Fruit fly (Drosophila melanogaster): ENCODE measurements around the gene CG31524.

Gene CG31524

dm6 chr3R:30472331-30472730 is 41.8 kb downstream of the CG31524 start:
- no peak for TF ChIP-seq Hr78 (GFP tag; optimal IDR thresholded peaks at IDR 0.05)
- no peak for TF ChIP-seq Myc (optimal IDR thresholded peaks at IDR 0.05)
- TF ChIP-seq tai (GFP tag; optimal IDR thresholded peaks at IDR 0.05), result no peak
- TF ChIP-seq rgr (GFP tag; optimal IDR thresholded peaks at IDR 0.05), result no peak
- TF ChIP-seq Hr83 (GFP tag; optimal IDR thresholded peaks at IDR 0.05; ENCODE audit: poor library complexity, severe bottlenecking), result no peak
- TF ChIP-seq psq (GFP tag; optimal IDR thresholded peaks at IDR 0.05), result no peak
- TF ChIP-seq lola (GFP tag; optimal IDR thresholded peaks at IDR 0.05), result no peak
- no peak for TF ChIP-seq Hnf4 (GFP tag; optimal IDR thresholded peaks at IDR 0.05)
- TF ChIP-seq N (GFP tag; optimal IDR thresholded peaks at IDR 0.05), result no peak
- no peak for TF ChIP-seq ey (GFP tag; optimal IDR thresholded peaks at IDR 0.05)
- TF ChIP-seq pan (optimal IDR thresholded peaks at IDR 0.05), result no peak
- no peak for TF ChIP-seq Sp1 (GFP tag; optimal IDR thresholded peaks at IDR 0.05)
- TF ChIP-seq Jra (GFP tag; optimal IDR thresholded peaks at IDR 0.05), result no peak
- no peak for TF ChIP-seq fru (GFP tag; optimal IDR thresholded peaks at IDR 0.05)
- TF ChIP-seq CG32264 (GFP tag; optimal IDR thresholded peaks at IDR 0.05), result no peak
- TF ChIP-seq Rel (GFP tag; optimal IDR thresholded peaks at IDR 0.05), result no peak
- no peak for TF ChIP-seq Rel (tag; optimal IDR thresholded peaks at IDR 0.05)
- TF ChIP-seq Mio (GFP tag; optimal IDR thresholded peaks at IDR 0.05), result no peak
- TF ChIP-seq CG9705 (GFP tag; optimal IDR thresholded peaks at IDR 0.05), result no peak
- TF ChIP-seq Abd-B (GFP tag; optimal IDR thresholded peaks at IDR 0.05), result no peak

DNA sequence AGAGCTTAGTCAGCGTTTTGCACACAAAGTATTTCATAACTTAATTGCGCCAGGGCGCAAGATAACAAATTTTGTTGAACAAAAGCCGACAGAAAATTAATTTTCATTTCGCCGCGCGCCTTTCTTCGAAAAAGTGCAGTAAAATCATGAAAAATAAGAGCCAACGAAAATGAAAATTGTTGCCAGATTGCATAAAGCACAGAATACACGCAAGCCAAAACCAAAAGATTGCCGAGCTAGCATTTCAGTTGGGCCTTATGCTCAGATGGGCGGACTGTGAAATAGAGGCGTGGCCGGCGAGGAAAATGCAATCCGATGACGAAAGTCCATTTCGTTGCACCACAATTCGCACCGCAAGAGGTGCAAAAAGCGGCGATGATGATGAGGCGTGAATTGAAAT is 43.5 kb downstream of the CG31524 start:
- no peak for TF ChIP-seq Hr83 (GFP tag; optimal IDR thresholded peaks at IDR 0.05; ENCODE audit: poor library complexity, severe bottlenecking)

dm6 chr3R:30467062-30467461 is 47.1 kb downstream of the CG31524 start:
- TF ChIP-seq Myc (optimal IDR thresholded peaks at IDR 0.05) (peak; percentile 39), CG32264 (GFP tag; optimal IDR thresholded peaks at IDR 0.05) (no peak), Vsx2 (GFP tag; optimal IDR thresholded peaks at IDR 0.05; ENCODE audit: partially characterized antibody) (peak; percentile 49)

dm6 chr3R:30466515-30466914 is 47.6 kb downstream of the CG31524 start:
- TF ChIP-seq brk (GFP tag; optimal IDR thresholded peaks at IDR 0.05), result no peak
- TF ChIP-seq Dif (GFP tag; optimal IDR thresholded peaks at IDR 0.05; ENCODE audit: partially characterized antibody), result no peak
- no peak for TF ChIP-seq dsf (GFP tag; optimal IDR thresholded peaks at IDR 0.05; ENCODE audit: borderline replicate concordance)
- no peak for TF ChIP-seq GATAd (GFP tag; optimal IDR thresholded peaks at IDR 0.05)
- no peak for TF ChIP-seq sv (GFP tag; optimal IDR thresholded peaks at IDR 0.05)
- TF ChIP-seq HLH106 (tag; optimal IDR thresholded peaks at IDR 0.05), result no peak
- no peak for TF ChIP-seq ey (GFP tag; optimal IDR thresholded peaks at IDR 0.05)
- no peak for TF ChIP-seq Hnf4 (GFP tag; optimal IDR thresholded peaks at IDR 0.05)
- no peak for TF ChIP-seq Mio (GFP tag; optimal IDR thresholded peaks at IDR 0.05)
- TF ChIP-seq Rel (GFP tag; optimal IDR thresholded peaks at IDR 0.05), result no peak
- no peak for TF ChIP-seq Rel (tag; optimal IDR thresholded peaks at IDR 0.05)
- no peak for TF ChIP-seq fru (GFP tag; optimal IDR thresholded peaks at IDR 0.05)
- TF ChIP-seq pan (optimal IDR thresholded peaks at IDR 0.05), result no peak
- TF ChIP-seq Hr83 (GFP tag; optimal IDR thresholded peaks at IDR 0.05; ENCODE audit: poor library complexity, severe bottlenecking), result no peak
- TF ChIP-seq CG9705 (GFP tag; optimal IDR thresholded peaks at IDR 0.05), result no peak
- TF ChIP-seq rgr (GFP tag; optimal IDR thresholded peaks at IDR 0.05), result no peak
- no peak for TF ChIP-seq Vsx2 (GFP tag; optimal IDR thresholded peaks at IDR 0.05; ENCODE audit: partially characterized antibody)
- TF ChIP-seq OdsH (GFP tag; optimal IDR thresholded peaks at IDR 0.05), result no peak
- TF ChIP-seq Sp1 (GFP tag; optimal IDR thresholded peaks at IDR 0.05), result no peak
- TF ChIP-seq psq (GFP tag; optimal IDR thresholded peaks at IDR 0.05), result no peak
- TF ChIP-seq lola (GFP tag; optimal IDR thresholded peaks at IDR 0.05), result no peak

DNA sequence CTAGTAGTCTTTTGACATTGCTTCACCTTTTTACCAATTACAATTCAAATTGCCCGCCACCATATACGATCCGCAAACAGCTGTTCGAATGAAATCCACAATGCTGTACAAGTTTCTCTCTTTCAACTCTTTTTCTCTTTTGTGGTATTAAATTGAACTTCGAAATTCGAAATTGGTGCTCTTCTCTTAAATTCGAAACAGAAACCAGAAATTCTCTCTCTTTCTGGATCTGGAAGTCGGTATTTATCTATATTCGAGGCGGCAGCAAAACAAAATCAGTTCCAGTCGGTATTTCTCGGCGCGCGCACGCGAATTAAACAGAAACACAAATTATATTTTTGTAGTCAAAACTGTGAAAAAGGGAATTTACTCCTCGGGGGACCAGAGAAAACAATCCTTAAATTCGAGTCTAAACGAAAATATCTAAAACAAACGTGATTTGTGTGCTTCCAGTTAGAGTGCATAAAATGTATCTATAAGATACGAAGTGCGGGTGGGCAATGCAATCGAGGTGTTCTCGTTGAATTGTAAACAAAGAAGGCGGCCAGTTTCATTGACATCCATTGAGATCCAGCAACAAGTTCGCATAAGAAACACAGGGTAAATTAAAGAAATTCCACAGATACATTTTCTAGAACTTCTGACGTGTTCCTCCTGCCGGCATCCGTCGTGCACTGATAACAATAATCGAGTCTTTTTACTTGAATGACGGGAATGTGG is 48.2 kb downstream of the CG31524 start, which contains the start of gene PH4alphaEFB:
Gene PH4alphaEFB (plus strand): TSS at position 276 of the 720 bp plus-strand sequence.
- TF ChIP-seq sv (GFP tag; optimal IDR thresholded peaks at IDR 0.05) (no peak), ey (GFP tag; optimal IDR thresholded peaks at IDR 0.05) (no peak), HLH106 (tag; optimal IDR thresholded peaks at IDR 0.05) (no peak), Abd-B (GFP tag; optimal IDR thresholded peaks at IDR 0.05) (no peak), CrebA (GFP tag; optimal IDR thresholded peaks at IDR 0.05; ENCODE audit: borderline replicate concordance) (no peak), dsf (GFP tag; optimal IDR thresholded peaks at IDR 0.05; ENCODE audit: borderline replicate concordance) (no peak), foxo (GFP tag; optimal IDR thresholded peaks at IDR 0.05) (no peak), sage (GFP tag; optimal IDR thresholded peaks at IDR 0.05) (peak; percentile 78), dl (GFP tag; optimal IDR thresholded peaks at IDR 0.05; ENCODE audit: insufficient read depth in 1 of 2, partially characterized antibody in 2 of 2) (peak in 1 of 2 experiments; percentile 16), Rel (GFP tag; optimal IDR thresholded peaks at IDR 0.05) (no peak), Rel (tag; optimal IDR thresholded peaks at IDR 0.05) (peak; percentile 63), Hnf4 (GFP tag; optimal IDR thresholded peaks at IDR 0.05) (no peak), usp (GFP tag; optimal IDR thresholded peaks at IDR 0.05) (no peak), Myc (optimal IDR thresholded peaks at IDR 0.05) (peak; percentile 30), Vsx2 (GFP tag; optimal IDR thresholded peaks at IDR 0.05; ENCODE audit: partially characterized antibody) (peak; percentile 31), psq (GFP tag; optimal IDR thresholded peaks at IDR 0.05) (no peak), fru (GFP tag; optimal IDR thresholded peaks at IDR 0.05) (no peak), br (GFP tag; optimal IDR thresholded peaks at IDR 0.05) (no peak), Dfd (GFP tag; optimal IDR thresholded peaks at IDR 0.05) (no peak), tai (GFP tag; optimal IDR thresholded peaks at IDR 0.05) (no peak), Dif (GFP tag; optimal IDR thresholded peaks at IDR 0.05; ENCODE audit: partially characterized antibody) (peak; percentile 8), lola (GFP tag; optimal IDR thresholded peaks at IDR 0.05) (no peak), brk (GFP tag; optimal IDR thresholded peaks at IDR 0.05) (peak; percentile 56), Jra (GFP tag; optimal IDR thresholded peaks at IDR 0.05) (peak; percentile 20), rgr (GFP tag; optimal IDR thresholded peaks at IDR 0.05) (no peak), Hr83 (GFP tag; optimal IDR thresholded peaks at IDR 0.05; ENCODE audit: poor library complexity, severe bottlenecking) (no peak), GATAd (GFP tag; optimal IDR thresholded peaks at IDR 0.05) (no peak), Sp1 (GFP tag; optimal IDR thresholded peaks at IDR 0.05) (peak; percentile 4), h (GFP tag; optimal IDR thresholded peaks at IDR 0.05) (no peak)

Data from whole organism, wandering third instar larva.